Fruit fly (Drosophila melanogaster): ENCODE measurements around the gene amn.

dm6 chrX:19844010-19844766 lies 45.7 kb downstream of the amn start:
- TF ChIP-seq cic (GFP tag; optimal IDR thresholded peaks at IDR 0.05), result no peak
- TF ChIP-seq CG12768 (GFP tag; optimal IDR thresholded peaks at IDR 0.05), result no peak
- TF ChIP-seq cnc (optimal IDR thresholded peaks at IDR 0.05), result no peak
- TF ChIP-seq pad (GFP tag; optimal IDR thresholded peaks at IDR 0.05), result no peak
- no peak for TF ChIP-seq CG11617 (GFP tag; optimal IDR thresholded peaks at IDR 0.05)
- no peak for TF ChIP-seq CG7101 (tag; optimal IDR thresholded peaks at IDR 0.05)
- no peak for TF ChIP-seq CG33017 (tag; optimal IDR thresholded peaks at IDR 0.05)
- no peak for TF ChIP-seq Mnt (GFP tag; optimal IDR thresholded peaks at IDR 0.05)

All from whole organism, adult.